Worm (Caenorhabditis elegans): ENCODE results near the gene hse-5.
"Not testable (repeated sequence)": the region's sequence is repeated elsewhere in the genome, so short reads cannot be mapped to it uniquely, and the experiment has no call there.

The hse-5 gene

ce11 chrIII:4369381-4369809, 24.3 kb downstream of the hse-5 start (continued):
- peak; percentile 49; the same call in 1 of the 2 replicates for TF ChIP-seq K11D2.4 (GFP tag; IDR thresholded peaks at IDR 0.05)
- 0 out of 2 replicates have a peak, but pooled peaks have one; percentile 53 for TF ChIP-seq Y95B8A.8 (GFP tag; IDR thresholded peaks at IDR 0.05)
- TF ChIP-seq lin-40 (tag; optimal IDR thresholded peaks at IDR 0.05): peak; percentile 73
- peak; percentile 29; the same call in 1 of the 2 replicates for TF ChIP-seq madf-8 (GFP tag; conservative IDR thresholded peaks at IDR 0.05)
- TF ChIP-seq tbp1 (GFP tag; optimal IDR thresholded peaks at IDR 0.05): peak; percentile 79
- peak; percentile 50; the same call in 1 of the 2 replicates for TF ChIP-seq C06A6.2 (GFP tag; conservative IDR thresholded peaks at IDR 0.05)
- peak; percentile 55 for TF ChIP-seq fkh-3 (tag; optimal IDR thresholded peaks at IDR 0.05)
- 0 out of 2 replicates have a peak, but pooled peaks have one; percentile 59 for TF ChIP-seq hsf-1 (GFP tag; IDR thresholded peaks at IDR 0.05)
- TF ChIP-seq snpc-4 (GFP tag; optimal IDR thresholded peaks at IDR 0.05): not testable (repeated sequence)
- peak in 2 of 4 experiments; percentile 44 to 65 for TF ChIP-seq snpc-4 (tag; optimal IDR thresholded peaks at IDR 0.05)
- TF ChIP-seq madf-6 (GFP tag; IDR thresholded peaks at IDR 0.05): peak; percentile 72; the same call in 1 of the 2 replicates
- TF ChIP-seq repo-1 (tag; optimal IDR thresholded peaks at IDR 0.05): peak; percentile 74
- peak; percentile 45; the same call in 1 of the 2 replicates for TF ChIP-seq F33H1.4 (GFP tag; IDR thresholded peaks at IDR 0.05)
- peak; percentile 24 for TF ChIP-seq atf-7 (tag; optimal IDR thresholded peaks at IDR 0.05)
- peak; percentile 60 for TF ChIP-seq nhr-80 (tag; optimal IDR thresholded peaks at IDR 0.05)
- TF ChIP-seq ztf-25 (GFP tag; IDR thresholded peaks at IDR 0.05): peak; percentile 48; the same call in 1 of the 2 replicates
- peak; percentile 76 for TF ChIP-seq egl-44 (GFP tag; IDR thresholded peaks at IDR 0.05)
- peak; percentile 30 for TF ChIP-seq lsl-1 (GFP tag; optimal IDR thresholded peaks at IDR 0.05)
- peak; percentile 39 for TF ChIP-seq die-1 (tag; optimal IDR thresholded peaks at IDR 0.05)
- TF ChIP-seq Y53G8AR.9 (GFP tag; conservative IDR thresholded peaks at IDR 0.05): 0 out of 2 replicates have a peak, but pooled peaks have one; percentile 73
- peak; percentile 71 for TF ChIP-seq B0261.1 (tag; optimal IDR thresholded peaks at IDR 0.05)
- peak; percentile 40 for TF ChIP-seq nhr-90 (tag; optimal IDR thresholded peaks at IDR 0.05)
- peak; percentile 35 for TF ChIP-seq chd-7 (tag; optimal IDR thresholded peaks at IDR 0.05)
- TF ChIP-seq F22D6.2 (tag; optimal IDR thresholded peaks at IDR 0.05): peak; percentile 1
- TF ChIP-seq Y56A3A.18 (GFP tag; IDR thresholded peaks at IDR 0.05): peak; percentile 62; the same call in 1 of the 2 replicates
- TF ChIP-seq ceh-91 (GFP tag; IDR thresholded peaks at IDR 0.05): 0 out of 2 replicates have a peak, but pooled peaks have one; percentile 39
- peak; percentile 4; the same call in 1 of the 2 replicates for TF ChIP-seq let-526 (GFP tag; IDR thresholded peaks at IDR 0.05)
- 0 out of 2 replicates have a peak, but pooled peaks have one; percentile 7 for TF ChIP-seq cebp-2 (GFP tag; IDR thresholded peaks at IDR 0.05)
- TF ChIP-seq attf-5 (GFP tag; optimal IDR thresholded peaks at IDR 0.05): peak; percentile 58
- peak; percentile 94 for TF ChIP-seq dox-1 (GFP tag; IDR thresholded peaks at IDR 0.05)
- TF ChIP-seq mel-28 (tag; optimal IDR thresholded peaks at IDR 0.05; ENCODE audit: borderline replicate concordance): peak; percentile 33
- peak; percentile 56 for TF ChIP-seq ztf-26 (tag; optimal IDR thresholded peaks at IDR 0.05)
- TF ChIP-seq C17E4.6 (GFP tag; IDR thresholded peaks at IDR 0.05): peak; percentile 67; the same call in 1 of the 2 replicates
- TF ChIP-seq nfyb-1 (GFP tag; IDR thresholded peaks at IDR 0.05): peak; percentile 84
- TF ChIP-seq hmg-1.2 (GFP tag; IDR thresholded peaks at IDR 0.05): peak; percentile 85
- TF ChIP-seq egrh-3 (GFP tag; IDR thresholded peaks at IDR 0.05): peak; percentile 78
- TF ChIP-seq him-1 (tag; optimal IDR thresholded peaks at IDR 0.05): peak; percentile 6
- TF ChIP-seq F37B4.10 (GFP tag; IDR thresholded peaks at IDR 0.05): 0 out of 2 replicates have a peak, but pooled peaks have one; percentile 22
- TF ChIP-seq attf-6 (GFP tag; IDR thresholded peaks at IDR 0.05): 0 out of 2 replicates have a peak, but pooled peaks have one; percentile 50
- peak; percentile 64; the same call in 1 of the 2 replicates for TF ChIP-seq ekl-4 (GFP tag; IDR thresholded peaks at IDR 0.05)
- peak; percentile 77 for TF ChIP-seq ZK185.1 (tag; optimal IDR thresholded peaks at IDR 0.05; ENCODE audit: poor library complexity, severe bottlenecking)
- peak; percentile 80 for TF ChIP-seq mcd-1 (GFP tag; IDR thresholded peaks at IDR 0.05)
- peak; percentile 85 for TF ChIP-seq rcor-1 (GFP tag; IDR thresholded peaks at IDR 0.05)
